Fruit fly (Drosophila melanogaster): ENCODE measurements around the gene CG31689.

The CG31689 gene

dm6 chr2L:2751904-2752459 is 26.5 kb downstream of the CG31689 start, which contains the start of gene Bacc (continued):
- TF ChIP-seq dm (GFP tag; optimal IDR thresholded peaks at IDR 0.05): peak; percentile 72
- peak; percentile 88 for TF ChIP-seq pho (GFP tag; optimal IDR thresholded peaks at IDR 0.05)
- peak; percentile 88 for TF ChIP-seq her (GFP tag; optimal IDR thresholded peaks at IDR 0.05)
- TF ChIP-seq CG6175 (GFP tag; IDR thresholded peaks at IDR 0.05): no peak
- TF ChIP-seq BtbVII (GFP tag; optimal IDR thresholded peaks at IDR 0.05): peak; percentile 93
- no peak for TF ChIP-seq CG17612 (GFP tag; IDR thresholded peaks at IDR 0.05)
- TF ChIP-seq ewg (GFP tag; optimal IDR thresholded peaks at IDR 0.05): peak; percentile 33
- TF ChIP-seq CG33557 (GFP tag; optimal IDR thresholded peaks at IDR 0.05): peak; percentile 38
- no peak for TF ChIP-seq dan (GFP tag; IDR thresholded peaks at IDR 0.05)
- peak; percentile 88 for TF ChIP-seq CG1529 (GFP tag; optimal IDR thresholded peaks at IDR 0.05)
- no peak for TF ChIP-seq Scr (GFP tag; IDR thresholded peaks at IDR 0.05; ENCODE audit: partially characterized antibody)
- TF ChIP-seq Dip2 (GFP tag; IDR thresholded peaks at IDR 0.05): no peak
- TF ChIP-seq CG9215 (GFP tag; IDR thresholded peaks at IDR 0.05): no peak
- peak; percentile 87 to 91 for TF ChIP-seq dpn (GFP tag; optimal IDR thresholded peaks at IDR 0.05)
- TF ChIP-seq bbx (GFP tag; IDR thresholded peaks at IDR 0.05; ENCODE audit: partially characterized antibody): no peak
- peak; percentile 70 for TF ChIP-seq CG10431 (GFP tag; optimal IDR thresholded peaks at IDR 0.05)
- TF ChIP-seq Dfd (GFP tag; optimal IDR thresholded peaks at IDR 0.05): peak in 1 of 2 experiments; percentile 61
- TF ChIP-seq CG43689 (GFP tag; IDR thresholded peaks at IDR 0.05): no peak
- peak; percentile 78 for TF ChIP-seq CG9817 (tag; optimal IDR thresholded peaks at IDR 0.05)
- peak; percentile 50 for TF ChIP-seq kay (GFP tag; optimal IDR thresholded peaks at IDR 0.05)
- no peak for TF ChIP-seq Poxn (GFP tag; IDR thresholded peaks at IDR 0.05)
- no peak for TF ChIP-seq cas (GFP tag; IDR thresholded peaks at IDR 0.05)
- TF ChIP-seq tna (GFP tag; IDR thresholded peaks at IDR 0.05; ENCODE audit: partially characterized antibody): no peak
- no peak for TF ChIP-seq CG32772 (GFP tag; IDR thresholded peaks at IDR 0.05)
- no peak for TF ChIP-seq Lim3 (GFP tag; IDR thresholded peaks at IDR 0.05)
- peak; percentile 82 for TF ChIP-seq en (GFP tag; optimal IDR thresholded peaks at IDR 0.05)
- TF ChIP-seq al (GFP tag; IDR thresholded peaks at IDR 0.05): no peak
- TF ChIP-seq Atf-2 (GFP tag; optimal IDR thresholded peaks at IDR 0.05): peak; percentile 91
- TF ChIP-seq az2 (GFP tag; optimal IDR thresholded peaks at IDR 0.05): peak; percentile 84
- TF ChIP-seq CG10147 (GFP tag; optimal IDR thresholded peaks at IDR 0.05): peak; percentile 95
- TF ChIP-seq knrl (GFP tag; IDR thresholded peaks at IDR 0.05; ENCODE audit: partially characterized antibody): no peak
- TF ChIP-seq grn (GFP tag; optimal IDR thresholded peaks at IDR 0.05): no peak
- TF ChIP-seq fru (optimal IDR thresholded peaks at IDR 0.05): no peak
- no peak for TF ChIP-seq Optix (GFP tag; IDR thresholded peaks at IDR 0.05)
- TF ChIP-seq CG1832 (GFP tag; optimal IDR thresholded peaks at IDR 0.05): no peak
- TF ChIP-seq Hmr (GFP tag; optimal IDR thresholded peaks at IDR 0.05): peak; percentile 94
- TF ChIP-seq CG18476 (GFP tag; optimal IDR thresholded peaks at IDR 0.05): peak; percentile 80
- peak; percentile 91 for TF ChIP-seq CG13775 (GFP tag; optimal IDR thresholded peaks at IDR 0.05)
- peak; percentile 83 for TF ChIP-seq CG17568 (GFP tag; optimal IDR thresholded peaks at IDR 0.05)
- no peak for TF ChIP-seq sens-2 (GFP tag; IDR thresholded peaks at IDR 0.05)
- TF ChIP-seq Bteb2 (GFP tag; optimal IDR thresholded peaks at IDR 0.05): peak; percentile 86
- TF ChIP-seq CG12744 (GFP tag; optimal IDR thresholded peaks at IDR 0.05): peak; percentile 65
- no peak for TF ChIP-seq tll (GFP tag; optimal IDR thresholded peaks at IDR 0.05)
- peak; percentile 77 for TF ChIP-seq Dek (tag; optimal IDR thresholded peaks at IDR 0.05)
- TF ChIP-seq sr (GFP tag; IDR thresholded peaks at IDR 0.05): no peak
- TF ChIP-seq Atf6 (GFP tag; IDR thresholded peaks at IDR 0.05): no peak
- peak; percentile 92 for TF ChIP-seq org-1 (GFP tag; optimal IDR thresholded peaks at IDR 0.05)
- peak; percentile 69 for TF ChIP-seq Bdp1 (GFP tag; optimal IDR thresholded peaks at IDR 0.05)
- peak; percentile 91 for TF ChIP-seq CG9727 (GFP tag; optimal IDR thresholded peaks at IDR 0.05)
- peak; percentile 76 for TF ChIP-seq CG15601 (tag; optimal IDR thresholded peaks at IDR 0.05)
- peak; percentile 85 for TF ChIP-seq tx (GFP tag; optimal IDR thresholded peaks at IDR 0.05)

Measured in whole organism, embryonic.